Worm (Caenorhabditis elegans): ENCODE data around the gene W10C6.2.

W10C6.2 gene

ce11 chrII:11104162-11104561, 17.5 kb downstream of the W10C6.2 start, which contains the start of gene C09H10.9:
C09H10.9 (plus strand) TSS chrII:11104462.
- TF ChIP-seq spr-3 (GFP tag; optimal IDR thresholded peaks at IDR 0.05) (no peak), lin-39 (tag; optimal IDR thresholded peaks at IDR 0.05) (no peak), zfp-2 (tag; optimal IDR thresholded peaks at IDR 0.05) (no peak), F49E8.2 (tag; optimal IDR thresholded peaks at IDR 0.05; ENCODE audit: borderline replicate concordance) (no peak), aha-1 (tag) (peak; percentile 89), egl-27 (tag; optimal IDR thresholded peaks at IDR 0.05) (no peak), tag-97 (GFP tag; IDR thresholded peaks at IDR 0.05) (no peak), set-16 (GFP tag; IDR thresholded peaks at IDR 0.05) (no peak)

ce11 chrII:11103657-11104056, 18.0 kb downstream of the W10C6.2 start, which contains the start of gene C09H10.5:
C09H10.5 (minus strand) TSS chrII:11103757.
- peak in 1 of 2 experiments; percentile 17 for TF ChIP-seq unc-62 (GFP tag; optimal IDR thresholded peaks at IDR 0.05 in 1 of 2)
- no peak for TF ChIP-seq unc-62 (tag; optimal IDR thresholded peaks at IDR 0.05)
- no peak for TF ChIP-seq lin-13 (GFP tag; optimal IDR thresholded peaks at IDR 0.05)

- TF ChIP-seq ztf-7 (tag; optimal IDR thresholded peaks at IDR 0.05) (no peak), hmg-1.1 (GFP tag; IDR thresholded peaks at IDR 0.05) (peak; percentile 37; the same call in 1 of the 2 replicates), mes-2 (tag; optimal IDR thresholded peaks at IDR 0.05; ENCODE audit: poor library complexity, severe bottlenecking) (peak; percentile 76), pha-4 (GFP tag; IDR thresholded peaks at IDR 0.05) (no peak), pha-4 (tag; optimal IDR thresholded peaks at IDR 0.05) (peak; percentile 66), hlh-30 (tag; optimal IDR thresholded peaks at IDR 0.05; ENCODE audit: insufficient read depth) (peak; percentile 81), zip-2 (tag; optimal IDR thresholded peaks at IDR 0.05) (no peak), unc-62 (GFP tag; optimal IDR thresholded peaks at IDR 0.05 in 1 of 2) (peak in 1 of 2 experiments; percentile 75), unc-62 (tag; optimal IDR thresholded peaks at IDR 0.05) (no peak), fkh-10 (GFP tag; optimal IDR thresholded peaks at IDR 0.05) (peak; percentile 29), lin-13 (GFP tag; optimal IDR thresholded peaks at IDR 0.05) (peak; percentile 31), nhr-42 (GFP tag; IDR thresholded peaks at IDR 0.05) (0 out of 2 replicates have a peak, but pooled peaks have one; percentile 11), nhr-11 (tag; optimal IDR thresholded peaks at IDR 0.05) (peak; percentile 32), lin-15B (tag; optimal IDR thresholded peaks at IDR 0.05) (no peak), aha-1 (tag) (peak; percentile 83), dve-1 (tag; optimal IDR thresholded peaks at IDR 0.05; ENCODE audit: insufficient read depth) (peak; percentile 80), mep-1 (tag; optimal IDR thresholded peaks at IDR 0.05) (peak; percentile 59), mxl-3 (GFP tag; optimal IDR thresholded peaks at IDR 0.05) (peak; percentile 52), nhr-10 (tag; optimal IDR thresholded peaks at IDR 0.05) (no peak), nhr-77 (tag; optimal IDR thresholded peaks at IDR 0.05) (peak; percentile 72), mdt-29 (GFP tag; IDR thresholded peaks at IDR 0.05) (no peak), lim-7 (GFP tag; IDR thresholded peaks at IDR 0.05) (no peak), nhr-6 (tag; optimal IDR thresholded peaks at IDR 0.05) (peak; percentile 76), gei-8 (GFP tag; optimal IDR thresholded peaks at IDR 0.05) (no peak), lsy-2 (tag; optimal IDR thresholded peaks at IDR 0.05) (peak in 1 of 2 experiments; percentile 85), zfp-2 (tag; optimal IDR thresholded peaks at IDR 0.05) (no peak), pqm-1 (tag; optimal IDR thresholded peaks at IDR 0.05) (peak; percentile 73), daf-16 (GFP tag; optimal IDR thresholded peaks at IDR 0.05) (no peak), daf-16 (tag; optimal IDR thresholded peaks at IDR 0.05) (peak; percentile 59), hif-1 (tag; optimal IDR thresholded peaks at IDR 0.05) (peak in 1 of 2 experiments; percentile 48), lin-38 (GFP tag; IDR thresholded peaks at IDR 0.05) (peak; percentile 83), nhr-28 (tag; optimal IDR thresholded peaks at IDR 0.05) (peak; percentile 77), dmd-6 (GFP tag; IDR thresholded peaks at IDR 0.05) (peak; percentile 49; the same call in 1 of the 2 replicates), hlh-11 (tag; optimal IDR thresholded peaks at IDR 0.05) (peak; percentile 98), php-3 (GFP tag; IDR thresholded peaks at IDR 0.05) (no peak), dpl-1 (GFP tag; optimal IDR thresholded peaks at IDR 0.05) (peak; percentile 73), rbr-2 (tag; optimal IDR thresholded peaks at IDR 0.05) (peak; percentile 56)
Measured at ce11 chrII:11103052-11103451, 18.6 kb downstream of the W10C6.2 start.

All from whole organism, L4 larva.